Fruit fly (Drosophila melanogaster) whole organism, embryonic: ENCODE measurements around the gene EloB.

Experiments
- C15 ChIP-seq: fragments of 200-800 bp; sonication (Bioruptor generic); IDR thresholded peaks from 3 replicates; pipeline ENCODE4 v1.3.6; 2022; ENCODE audit warnings: missing biosample characterization, missing genetic modification characterization
- CG11723 ChIP-seq: fragments of 200-800 bp; sonication (Bioruptor generic); optimal IDR thresholded peaks from 2 replicates; lab custom pipeline; 2017; ENCODE audit warnings: missing biosample characterization, mild to moderate bottlenecking, missing genetic modification characterization
- CG12236 ChIP-seq: fragments of 200-800 bp; sonication (Bioruptor generic); optimal IDR thresholded peaks from 2 replicates; lab custom pipeline; 2016; ENCODE audit warnings: missing biosample characterization, missing genetic modification characterization
- CG12769 ChIP-seq: fragments of 200-800 bp; sonication (Bioruptor generic); optimal IDR thresholded peaks from 2 replicates; lab custom pipeline; 2019; ENCODE audit warnings: missing biosample characterization, mild to moderate bottlenecking, missing genetic modification characterization, moderate library complexity
- CG13894 ChIP-seq: fragments of 200-800 bp; sonication (Bioruptor generic); optimal IDR thresholded peaks from 3 replicates; lab custom pipeline; 2018; ENCODE audit warnings: missing biosample characterization, mild to moderate bottlenecking, missing genetic modification characterization, moderate library complexity
- CG15479 ChIP-seq: fragments of 200-800 bp; sonication (Bioruptor generic); optimal IDR thresholded peaks from 3 replicates; lab custom pipeline; 2019; ENCODE audit warnings: missing biosample characterization, mild to moderate bottlenecking, missing genetic modification characterization, moderate library complexity
- CG15514 ChIP-seq: fragments of 200-800 bp; sonication (Bioruptor generic); optimal IDR thresholded peaks from 3 replicates; lab custom pipeline; 2017; ENCODE audit warnings: missing biosample characterization, missing genetic modification characterization, mild to moderate bottlenecking, moderate library complexity, missing genetic modification reagents
- CG1602 ChIP-seq: fragments of 200-800 bp; sonication (Bioruptor generic); optimal IDR thresholded peaks from 3 replicates; lab custom pipeline; 2016; ENCODE audit warnings: missing biosample characterization, missing genetic modification characterization
- CG17385 ChIP-seq: fragments of 200-800 bp; sonication (Bioruptor generic); optimal IDR thresholded peaks from 3 replicates; lab custom pipeline; 2018; ENCODE audit warnings: missing biosample characterization, mild to moderate bottlenecking, missing genetic modification characterization
- CG1792 ChIP-seq: fragments of 200-800 bp; sonication (Bioruptor generic); optimal IDR thresholded peaks from 2 replicates; lab custom pipeline; 2016; ENCODE audit warnings: missing biosample characterization, missing genetic modification characterization
- CG3281 ChIP-seq: fragments of 200-800 bp; sonication (Bioruptor generic); optimal IDR thresholded peaks from 3 replicates; lab custom pipeline; 2017; ENCODE audit warnings: missing biosample characterization, mild to moderate bottlenecking, missing genetic modification characterization
- CG33213 ChIP-seq: fragments of 200-800 bp; sonication (Bioruptor generic); optimal IDR thresholded peaks from 3 replicates; lab custom pipeline; 2016; ENCODE audit warnings: missing biosample characterization, missing genetic modification characterization
- CG3407 ChIP-seq: fragments of 200-800 bp; sonication (Bioruptor generic); optimal IDR thresholded peaks from 2 replicates; lab custom pipeline; 2018; ENCODE audit warnings: missing biosample characterization, mild to moderate bottlenecking, missing genetic modification characterization
- CG3726 ChIP-seq: fragments of 200-800 bp; sonication (Bioruptor generic); IDR thresholded peaks from 3 replicates; pipeline ENCODE4, ENCODE4 v1.3.6; 2022; ENCODE audit warnings: missing biosample characterization, missing genetic modification characterization
- CG4424 ChIP-seq: fragments of 200-800 bp; sonication (Bioruptor generic); optimal IDR thresholded peaks from 3 replicates; lab custom pipeline; 2016; ENCODE audit warnings: missing biosample characterization, missing genetic modification characterization
- CG5953 ChIP-seq: fragments of 200-800 bp; sonication (Bioruptor generic); IDR thresholded peaks from 2 replicates; pipeline ENCODE4 v1.3.6; 2022; ENCODE audit warnings: missing biosample characterization, missing genetic modification characterization
- CG6254 ChIP-seq: fragments of 200-800 bp; sonication (Bioruptor generic); optimal IDR thresholded peaks from 3 replicates; lab custom pipeline; 2017; ENCODE audit warnings: mild to moderate bottlenecking, missing biosample characterization, missing genetic modification reagents, missing genetic modification characterization
- CG7745 ChIP-seq: fragments of 200-800 bp; sonication (Bioruptor generic); optimal IDR thresholded peaks from 2 replicates; lab custom pipeline; 2018; ENCODE audit warnings: missing biosample characterization, mild to moderate bottlenecking, missing genetic modification characterization, moderate library complexity
- CG8290 ChIP-seq, 3 experiments: fragments of 200-800 bp; sonication (Bioruptor generic); optimal IDR thresholded peaks; 2 replicates each; lab custom pipeline; 2016 to 2019; ENCODE audit warnings: missing biosample characterization in 3 of 3, missing genetic modification characterization in 3 of 3, mild to moderate bottlenecking in 2 of 3, moderate library complexity in 1 of 3
- CG8359 ChIP-seq: fragments of 200-800 bp; sonication (Bioruptor generic); optimal IDR thresholded peaks from 2 replicates; lab custom pipeline; 2017; ENCODE audit warnings: missing biosample characterization, mild to moderate bottlenecking, missing genetic modification characterization, borderline replicate concordance
- CG9215 ChIP-seq: fragments of 200-800 bp; sonication (Bioruptor generic); IDR thresholded peaks from 2 replicates; pipeline ENCODE4 v1.3.6; 2022; ENCODE audit warnings: missing biosample characterization, missing genetic modification characterization
- Dbx ChIP-seq: fragments of 200-800 bp; sonication (Bioruptor generic); IDR thresholded peaks from 3 replicates; pipeline ENCODE4 v1.3.6; 2022; ENCODE audit warnings: missing biosample characterization, missing genetic modification characterization
- Dfd ChIP-seq, 2 experiments: fragments of >200 bp; optimal IDR thresholded peaks; 2 replicates each; lab custom pipeline; 2017; ENCODE audit warnings: missing biosample characterization in 2 of 2, missing genetic modification characterization in 2 of 2
- HHEX ChIP-seq: fragments of 200-800 bp; sonication (Bioruptor generic); optimal IDR thresholded peaks from 3 replicates; lab custom pipeline; 2017; ENCODE audit warnings: missing biosample characterization, mild to moderate bottlenecking, missing genetic modification characterization, missing genetic modification reagents
- Jarid2 ChIP-seq: fragments of 200-800 bp; sonication (Bioruptor generic); optimal IDR thresholded peaks from 3 replicates; lab custom pipeline; 2017; ENCODE audit warnings: mild to moderate bottlenecking, missing biosample characterization, missing genetic modification reagents, missing genetic modification characterization
- NC2β ChIP-seq: fragments of 200-800 bp; sonication (Bioruptor generic); optimal IDR thresholded peaks from 2 replicates; lab custom pipeline; 2016; ENCODE audit warnings: missing biosample characterization, missing genetic modification characterization
- Nf-YB ChIP-seq: fragments of 200-800 bp; sonication (Bioruptor generic); optimal IDR thresholded peaks from 3 replicates; lab custom pipeline; 2019; ENCODE audit warnings: missing biosample characterization, mild to moderate bottlenecking, missing genetic modification characterization, moderate library complexity
- Oaz ChIP-seq: fragments of 200-800 bp; sonication (Bioruptor generic); IDR thresholded peaks from 2 replicates; pipeline ENCODE4 v1.3.6; 2022; ENCODE audit warnings: missing biosample characterization, missing genetic modification characterization
- Pdp1 ChIP-seq, 2 experiments: fragments of 200-800 bp; sonication (Bioruptor generic); optimal IDR thresholded peaks; 3 replicates each; lab custom pipeline; 2016; ENCODE audit warnings: missing biosample characterization in 2 of 2, missing genetic modification characterization in 2 of 2, mild to moderate bottlenecking in 1 of 2, moderate library complexity in 1 of 2
- Poxn ChIP-seq: fragments of 200-800 bp; sonication (Bioruptor generic); IDR thresholded peaks from 2 replicates; pipeline ENCODE4 v1.3.6; 2022; ENCODE audit warnings: missing biosample characterization, missing genetic modification characterization
- Rfx ChIP-seq: fragments of 200-800 bp; sonication (Bioruptor generic); IDR thresholded peaks from 2 replicates; pipeline ENCODE4 v1.3.6; 2022; ENCODE audit warnings: missing biosample characterization, missing genetic modification characterization
- Sin3A ChIP-seq: fragments of >200 bp; optimal IDR thresholded peaks from 2 replicates; lab custom pipeline; 2018
- ase ChIP-seq: fragments of 200-800 bp; sonication (Bioruptor generic); IDR thresholded peaks from 3 replicates; pipeline ENCODE4 v1.3.6; 2022; ENCODE audit warnings: missing biosample characterization, missing genetic modification characterization
- cg ChIP-seq: fragments of 200-800 bp; sonication (Bioruptor generic); optimal IDR thresholded peaks from 3 replicates; lab custom pipeline; 2019; ENCODE audit warnings: missing biosample characterization, mild to moderate bottlenecking, missing genetic modification characterization, moderate library complexity
- chn ChIP-seq: fragments of 200-800 bp; sonication (Bioruptor generic); optimal IDR thresholded peaks from 2 replicates; lab custom pipeline; 2016; ENCODE audit warnings: missing biosample characterization, missing genetic modification characterization
- crc ChIP-seq: fragments of 200-800 bp; sonication (Bioruptor generic); optimal IDR thresholded peaks from 2 replicates; lab custom pipeline; 2016; ENCODE audit warnings: missing biosample characterization, missing genetic modification characterization
- croc ChIP-seq: fragments of 200-800 bp; sonication (Bioruptor generic); conservative IDR thresholded peaks from 3 replicates; pipeline ENCODE4 v1.3.6; 2022; ENCODE audit warnings: missing biosample characterization, missing genetic modification characterization
- crol ChIP-seq: fragments of 200-800 bp; sonication (Bioruptor generic); IDR thresholded peaks from 2 replicates; pipeline ENCODE4 v1.3.6; 2022; ENCODE audit warnings: missing biosample characterization, missing genetic modification characterization
- crp ChIP-seq, 2 experiments: fragments of 200-800 bp; sonication (Bioruptor generic); optimal IDR thresholded peaks; 2 replicates in 1 of 2; 3 replicates in 1 of 2; lab custom pipeline; 2017; ENCODE audit warnings: missing biosample characterization in 2 of 2, missing genetic modification characterization in 2 of 2, mild to moderate bottlenecking in 1 of 2, moderate library complexity in 1 of 2
- ems ChIP-seq: fragments of 200-800 bp; sonication (Bioruptor generic); optimal IDR thresholded peaks from 3 replicates; lab custom pipeline; 2016; ENCODE audit warnings: missing biosample characterization, missing genetic modification characterization
- insv ChIP-seq, 2 experiments: fragments of 200-800 bp; sonication (Bioruptor generic); optimal IDR thresholded peaks; 3 replicates each; lab custom pipeline; 2016 to 2018; ENCODE audit warnings: missing biosample characterization in 2 of 2, missing genetic modification characterization in 2 of 2
- jing ChIP-seq: fragments of 200-800 bp; sonication (Bioruptor generic); optimal IDR thresholded peaks from 2 replicates; lab custom pipeline; 2018; ENCODE audit warnings: missing biosample characterization, mild to moderate bottlenecking, missing genetic modification characterization
- kah ChIP-seq: fragments of 200-800 bp; sonication (Bioruptor generic); optimal IDR thresholded peaks from 2 replicates; lab custom pipeline; 2018; ENCODE audit warnings: missing biosample characterization, mild to moderate bottlenecking, missing genetic modification characterization
- lilli ChIP-seq: fragments of 200-800 bp; sonication (Bioruptor generic); optimal IDR thresholded peaks from 3 replicates; lab custom pipeline; 2016; ENCODE audit warnings: missing biosample characterization, missing genetic modification characterization
- mld ChIP-seq: fragments of 200-800 bp; sonication (Bioruptor generic); IDR thresholded peaks from 3 replicates; pipeline ENCODE4 v1.3.6; 2022; ENCODE audit warnings: missing biosample characterization, missing genetic modification characterization; ENCODE audit not compliant: partially characterized antibody
- run ChIP-seq: fragments of 200-800 bp; sonication (Bioruptor generic); optimal IDR thresholded peaks from 3 replicates; lab custom pipeline; 2018; ENCODE audit warnings: missing biosample characterization, mild to moderate bottlenecking, missing genetic modification characterization
- slp2 ChIP-seq: fragments of 200-800 bp; sonication (Bioruptor generic); optimal IDR thresholded peaks from 2 replicates; lab custom pipeline; 2016; ENCODE audit warnings: missing biosample characterization, missing genetic modification characterization

EloB gene

dm6 chr3R:20557114-20557414 lies 22.6 kb downstream of the EloB start:
- TF ChIP-seq CG12236 (GFP tag; lab: Kevin White, UChicago) (no peak), CG7745 (no peak), insv (GFP tag; optimal IDR thresholded peaks at IDR 0.05; lab: Kevin White, UChicago) (peak in 1 of 2 experiments; percentile 82), Nf-YB (GFP tag; lab: Kevin White, UChicago) (no peak), CG15479 (peak; percentile 28), crp (GFP tag; optimal IDR thresholded peaks at IDR 0.05; lab: Kevin White, UChicago) (peak; percentile 14 to 33), Pdp1 (GFP tag; optimal IDR thresholded peaks at IDR 0.05; lab: Kevin White, UChicago) (peak in 1 of 2 experiments; percentile 90), chn (GFP tag; lab: Kevin White, UChicago) (no peak), cg (GFP tag; lab: Kevin White, UChicago) (peak; percentile 80)

dm6 chr3R:20556281-20557113 lies 23.2 kb downstream of the EloB start:
- TF ChIP-seq run (tag; lab: Kevin White, UChicago) (no peak), CG1602 (GFP tag; lab: Kevin White, UChicago) (peak; percentile 55), crc (GFP tag; lab: Kevin White, UChicago) (peak; percentile 41), CG11723 (GFP tag; lab: Kevin White, UChicago) (peak; percentile 26), CG1792 (GFP tag; lab: Kevin White, UChicago) (peak; percentile 4), CG5953 (GFP tag; lab: Robert Waterston, UW) (0 out of 2 replicates have a peak, but pooled peaks have one; percentile 34), croc (peak; percentile 14; the same call in 1 of the 3 replicates), NC2β (peak; percentile 1), C15 (0 out of 3 replicates have a peak, but pooled peaks have one; percentile 54), CG6254 (GFP tag; lab: Kevin White, UChicago) (peak; percentile 29), CG9215 (GFP tag; lab: Robert Waterston, UW) (peak; percentile 81), crol (GFP tag; lab: Robert Waterston, UW) (peak; percentile 38), Rfx (GFP tag; lab: Robert Waterston, UW) (peak; percentile 93), CG8359 (no peak), slp2 (GFP tag; lab: Kevin White, UChicago) (peak; percentile 1), ase (GFP tag; lab: Robert Waterston, UW) (peak; percentile 72; the same call in 2 of the 3 replicates), CG4424 (GFP tag; lab: Kevin White, UChicago) (peak; percentile 49), CG13894 (tag; lab: Kevin White, UChicago) (no peak), Dfd (GFP tag; optimal IDR thresholded peaks at IDR 0.05; lab: Kevin White, UChicago) (no peak), kah (GFP tag; lab: Kevin White, UChicago) (no peak), Dbx (GFP tag; lab: Robert Waterston, UW) (peak; percentile 83), CG33213 (GFP tag; lab: Kevin White, UChicago) (peak; percentile 20), lilli (GFP tag; lab: Kevin White, UChicago) (peak; percentile 68), jing (GFP tag; lab: Kevin White, UChicago) (peak; percentile 4), HHEX (no peak), Jarid2 (GFP tag; lab: Kevin White, UChicago) (peak; percentile 8), Sin3A (lab: Kevin White, UChicago) (no peak), CG3281 (peak; percentile 81), Oaz (GFP tag; lab: Robert Waterston, UW) (peak; percentile 39; the same call in 1 of the 2 replicates), CG17385 (GFP tag; lab: Kevin White, UChicago) (peak; percentile 10), CG8290 (GFP tag; optimal IDR thresholded peaks at IDR 0.05; lab: Kevin White, UChicago) (no peak), CG8290 (tag; optimal IDR thresholded peaks at IDR 0.05; lab: Kevin White, UChicago) (no peak), CG3407 (no peak), ems (GFP tag; lab: Kevin White, UChicago) (no peak), CG15514 (GFP tag; lab: Kevin White, UChicago) (peak; percentile 62), cg (GFP tag; lab: Kevin White, UChicago) (no peak), CG12769 (tag; lab: Kevin White, UChicago) (no peak), CG3726 (GFP tag; lab: Robert Waterston, UW) (peak; percentile 49; the same call in 1 of the 3 replicates), Poxn (0 out of 2 replicates have a peak, but pooled peaks have one; percentile 29), mld (GFP tag; lab: Robert Waterston, UW) (no peak)
